Fruit fly (Drosophila melanogaster): ENCODE results near the gene Mau2.

Mau2 gene

dm6 chr3R:15243452-15243851 lies 34.4 kb downstream of the Mau2 start (continued):
- TF ChIP-seq hkb (optimal IDR thresholded peaks at IDR 0.05) = no peak
- peak; percentile 17; the same call in 1 of the 2 replicates for TF ChIP-seq hkb (GFP tag; IDR thresholded peaks at IDR 0.05)
- no peak for TF ChIP-seq psq (GFP tag; optimal IDR thresholded peaks at IDR 0.05)
- peak; percentile 11 for TF ChIP-seq PHDP (tag; optimal IDR thresholded peaks at IDR 0.05)
- TF ChIP-seq da (GFP tag; optimal IDR thresholded peaks at IDR 0.05) = no peak
- no peak for TF ChIP-seq CG10959 (GFP tag; IDR thresholded peaks at IDR 0.05)
- 0 out of 2 replicates have a peak, but pooled peaks have one; percentile 20 for TF ChIP-seq E2f2 (GFP tag; IDR thresholded peaks at IDR 0.05)
- peak; percentile 57 for TF ChIP-seq HmgZ (tag; optimal IDR thresholded peaks at IDR 0.05)
- TF ChIP-seq inv (GFP tag; IDR thresholded peaks at IDR 0.05; ENCODE audit: partially characterized antibody) = no peak
- TF ChIP-seq Ptx1 (GFP tag; IDR thresholded peaks at IDR 0.05) = no peak
- TF ChIP-seq nerfin-1 (tag; optimal IDR thresholded peaks at IDR 0.05) = peak; percentile 56
- peak; percentile 39 for TF ChIP-seq CHES-1-like (GFP tag; optimal IDR thresholded peaks at IDR 0.05)
- TF ChIP-seq Sox102F (GFP tag; optimal IDR thresholded peaks at IDR 0.05) = no peak
- TF ChIP-seq CG4282 (GFP tag; optimal IDR thresholded peaks at IDR 0.05) = no peak
- TF ChIP-seq CG10147 (GFP tag; optimal IDR thresholded peaks at IDR 0.05) = no peak
- TF ChIP-seq CG12391 (tag; optimal IDR thresholded peaks at IDR 0.05) = no peak
- peak; percentile 40 for TF ChIP-seq twi (tag; optimal IDR thresholded peaks at IDR 0.05)
- TF ChIP-seq Fer3 (tag; optimal IDR thresholded peaks at IDR 0.05) = no peak
- TF ChIP-seq scrt (GFP tag; optimal IDR thresholded peaks at IDR 0.05) = no peak
- no peak for TF ChIP-seq CG9797 (GFP tag; optimal IDR thresholded peaks at IDR 0.05)
- no peak for TF ChIP-seq CG17359 (tag; optimal IDR thresholded peaks at IDR 0.05)
- TF ChIP-seq kay (GFP tag; optimal IDR thresholded peaks at IDR 0.05) = no peak
- TF ChIP-seq ftz-f1 (GFP tag; optimal IDR thresholded peaks at IDR 0.05) = peak; percentile 53
- TF ChIP-seq tna (GFP tag; IDR thresholded peaks at IDR 0.05; ENCODE audit: partially characterized antibody) = no peak
- no peak for TF ChIP-seq Dad (GFP tag; optimal IDR thresholded peaks at IDR 0.05)
- no peak for TF ChIP-seq trh (GFP tag; optimal IDR thresholded peaks at IDR 0.05)
- TF ChIP-seq ems (GFP tag; optimal IDR thresholded peaks at IDR 0.05) = no peak
- TF ChIP-seq Opbp (GFP tag; IDR thresholded peaks at IDR 0.05; ENCODE audit: partially characterized antibody) = 0 out of 3 replicates have a peak, but pooled peaks have one; percentile 9
- no peak for TF ChIP-seq CG10431 (GFP tag; optimal IDR thresholded peaks at IDR 0.05)
- peak; percentile 63; the same call in 1 of the 2 replicates for TF ChIP-seq NFAT (GFP tag; IDR thresholded peaks at IDR 0.05)
- TF ChIP-seq CkIIα-i1 (GFP tag; IDR thresholded peaks at IDR 0.05) = no peak
- no peak for TF ChIP-seq pfk (GFP tag; optimal IDR thresholded peaks at IDR 0.05)
- no peak for TF ChIP-seq CG6689 (GFP tag; IDR thresholded peaks at IDR 0.05)
- TF ChIP-seq chn (GFP tag; optimal IDR thresholded peaks at IDR 0.05) = no peak
- TF ChIP-seq MTF-1 (GFP tag; optimal IDR thresholded peaks at IDR 0.05; ENCODE audit: borderline replicate concordance) = no peak
- TF ChIP-seq vnd (GFP tag; IDR thresholded peaks at IDR 0.05; ENCODE audit: partially characterized antibody) = no peak
- peak; percentile 25 for TF ChIP-seq oc (tag; optimal IDR thresholded peaks at IDR 0.05)
- peak; percentile 75 for TF ChIP-seq CG1832 (GFP tag; optimal IDR thresholded peaks at IDR 0.05)
- TF ChIP-seq zen2 (GFP tag; IDR thresholded peaks at IDR 0.05; ENCODE audit: partially characterized antibody) = no peak
- peak; percentile 82 for TF ChIP-seq CG15479 (GFP tag; optimal IDR thresholded peaks at IDR 0.05)
- TF ChIP-seq CG7839 (tag; optimal IDR thresholded peaks at IDR 0.05) = no peak
- peak; percentile 68 for TF ChIP-seq CG17912 (GFP tag; optimal IDR thresholded peaks at IDR 0.05)
- TF ChIP-seq vvl (GFP tag; IDR thresholded peaks at IDR 0.05) = 0 out of 2 replicates have a peak, but pooled peaks have one; percentile 35
- TF ChIP-seq Rfx (GFP tag; IDR thresholded peaks at IDR 0.05) = no peak
- peak; percentile 13 for TF ChIP-seq CG8924 (tag; optimal IDR thresholded peaks at IDR 0.05)
- TF ChIP-seq cwo (GFP tag; optimal IDR thresholded peaks at IDR 0.05) = peak; percentile 81
- TF ChIP-seq CG14667 (GFP tag; IDR thresholded peaks at IDR 0.05) = no peak
- TF ChIP-seq CG10321 (GFP tag; IDR thresholded peaks at IDR 0.05) = peak; percentile 97
- no peak for TF ChIP-seq row (GFP tag; IDR thresholded peaks at IDR 0.05)
- TF ChIP-seq lbe (GFP tag; optimal IDR thresholded peaks at IDR 0.05) = peak; percentile 30
- no peak for TF ChIP-seq sens-2 (GFP tag; IDR thresholded peaks at IDR 0.05)

Measured in whole organism, embryonic.